Fruit fly (Drosophila melanogaster): ENCODE data around the gene Alp1.

Alp1 gene

DNA sequence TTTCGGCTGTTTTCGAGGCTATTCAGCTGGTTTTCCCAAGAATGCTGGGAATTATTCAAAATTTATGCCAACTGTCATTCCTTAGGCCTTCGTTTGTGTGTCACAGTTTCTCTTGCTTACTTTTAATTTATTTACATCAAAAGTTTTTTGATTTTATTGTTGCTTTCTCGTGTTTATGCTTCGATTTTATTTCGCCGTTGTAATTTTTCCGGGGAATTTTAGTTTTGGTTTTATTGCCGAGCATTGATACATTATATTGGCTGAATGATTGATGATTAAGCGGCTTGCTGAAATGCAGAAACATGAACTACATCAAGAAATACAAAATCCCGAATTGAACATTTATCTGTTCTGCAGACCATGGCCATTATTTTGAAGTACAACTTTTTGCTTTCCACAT lies 46.5 kb downstream of the Alp1 start:
- TF ChIP-seq Dif (GFP tag; optimal IDR thresholded peaks at IDR 0.05; ENCODE audit: partially characterized antibody) (no peak), sage (GFP tag; optimal IDR thresholded peaks at IDR 0.05) (no peak), Jra (GFP tag; optimal IDR thresholded peaks at IDR 0.05) (no peak), CG32264 (GFP tag; optimal IDR thresholded peaks at IDR 0.05) (no peak), Hr83 (GFP tag; optimal IDR thresholded peaks at IDR 0.05; ENCODE audit: poor library complexity, severe bottlenecking) (no peak), sv (GFP tag; optimal IDR thresholded peaks at IDR 0.05) (no peak), dmrt93B (GFP tag; optimal IDR thresholded peaks at IDR 0.05) (no peak), br (GFP tag; optimal IDR thresholded peaks at IDR 0.05) (no peak), ey (GFP tag; optimal IDR thresholded peaks at IDR 0.05) (no peak), pan (optimal IDR thresholded peaks at IDR 0.05) (no peak), woc (GFP tag; optimal IDR thresholded peaks at IDR 0.05) (no peak), CG9705 (GFP tag; optimal IDR thresholded peaks at IDR 0.05) (no peak)

All from whole organism, wandering third instar larva.